Worm (Caenorhabditis elegans): ENCODE measurements around the gene gst-26.
"Not testable (repeated sequence)": the region's sequence is repeated elsewhere in the genome, so short reads cannot be mapped to it uniquely, and the experiment has no call there.

The gst-26 gene

ce11 chrII:15173174-15173573 is 8.8 kb upstream of the gst-26 start:
- TF ChIP-seq cebp-1 (GFP tag; IDR thresholded peaks at IDR 0.05) (peak; percentile 90), cebp-1 (tag; optimal IDR thresholded peaks at IDR 0.05) (peak; percentile 97), tbx-9 (tag; optimal IDR thresholded peaks at IDR 0.05; ENCODE audit: borderline replicate concordance) (no peak), hmg-1.2 (GFP tag; IDR thresholded peaks at IDR 0.05) (peak; percentile 47; the same call in 1 of the 2 replicates), tbp1 (GFP tag; optimal IDR thresholded peaks at IDR 0.05) (peak; percentile 2), C17E4.6 (GFP tag; IDR thresholded peaks at IDR 0.05) (no peak)

ce11 chrII:15171816-15172215 is 7.5 kb upstream of the gst-26 start, which contains the start of gene gst-39:
Gene gst-39, minus strand, starts transcription at chrII:15171916.
- TF ChIP-seq xnd-1 (tag; optimal IDR thresholded peaks at IDR 0.05); B0336.3 (GFP tag; IDR thresholded peaks at IDR 0.05); efl-1 (GFP tag; optimal IDR thresholded peaks at IDR 0.05): not testable (repeated sequence)

- TF ChIP-seq akir-1 (GFP tag; optimal IDR thresholded peaks at IDR 0.05) (no peak), nhr-179 (tag; optimal IDR thresholded peaks at IDR 0.05) (no peak), mel-28 (tag; optimal IDR thresholded peaks at IDR 0.05; ENCODE audit: borderline replicate concordance) (no peak), efl-1 (GFP tag; optimal IDR thresholded peaks at IDR 0.05) (no peak), F10E7.11 (tag; optimal IDR thresholded peaks at IDR 0.05) (no peak), ccch-3 (GFP tag; optimal IDR thresholded peaks at IDR 0.05) (no peak), nhr-80 (tag; optimal IDR thresholded peaks at IDR 0.05) (peak; percentile 25)
Measured at ce11 chrII:15169811-15170282, 5.5 kb upstream of the gst-26 start, which contains the start of gene gst-29. Gene gst-29, minus strand, starts transcription at chrII:15169861.

- peak; percentile 17 for TF ChIP-seq nhr-80 (tag; optimal IDR thresholded peaks at IDR 0.05)
- no peak for TF ChIP-seq Y56A3A.18 (GFP tag; IDR thresholded peaks at IDR 0.05)
Measured at ce11 chrII:15167340-15167739, 3.0 kb upstream of the gst-26 start, which contains the start of gene gst-28. Gene gst-28, minus strand, starts transcription at chrII:15167577.

ce11 chrII:15165681-15166235 is 1.4 kb upstream of the gst-26 start, which contains the start of gene gst-27:
Gene gst-27, minus strand, starts transcription at chrII:15165731.
- peak; percentile 76 for TF ChIP-seq ztf-18 (tag; optimal IDR thresholded peaks at IDR 0.05)
- TF ChIP-seq ztf-22 (GFP tag; optimal IDR thresholded peaks at IDR 0.05), result peak; percentile 85
- TF ChIP-seq egrh-3 (GFP tag; IDR thresholded peaks at IDR 0.05), result peak; percentile 73
- TF ChIP-seq madf-6 (GFP tag; IDR thresholded peaks at IDR 0.05), result peak; percentile 74
- peak; percentile 73 for TF ChIP-seq sptf-2 (GFP tag; optimal IDR thresholded peaks at IDR 0.05)
- peak; percentile 41 for TF ChIP-seq dpl-1 (GFP tag; optimal IDR thresholded peaks at IDR 0.05)
- TF ChIP-seq lsy-27 (tag; optimal IDR thresholded peaks at IDR 0.05; ENCODE audit: borderline replicate concordance, insufficient read depth), result peak; percentile 41
- peak; percentile 57 for TF ChIP-seq lsl-1 (GFP tag; optimal IDR thresholded peaks at IDR 0.05)
- peak; percentile 86 for TF ChIP-seq cebp-2 (GFP tag; IDR thresholded peaks at IDR 0.05)
- TF ChIP-seq die-1 (tag; optimal IDR thresholded peaks at IDR 0.05), result peak; percentile 95
- TF ChIP-seq atf-7 (tag; optimal IDR thresholded peaks at IDR 0.05), result peak; percentile 78
- peak; percentile 91 for TF ChIP-seq F52B5.7 (tag; optimal IDR thresholded peaks at IDR 0.05)
- TF ChIP-seq aptf-3 (GFP tag; IDR thresholded peaks at IDR 0.05), result 0 out of 2 replicates have a peak, but pooled peaks have one; percentile 47
- no peak; the same call in 1 of the 2 replicates for TF ChIP-seq sea-2 (GFP tag; IDR thresholded peaks at IDR 0.05)
- peak; percentile 89 for TF ChIP-seq mes-4 (tag; optimal IDR thresholded peaks at IDR 0.05)
- no peak for TF ChIP-seq ama-1 (optimal IDR thresholded peaks at IDR 0.05)
- TF ChIP-seq ama-1 (GFP tag; optimal IDR thresholded peaks at IDR 0.05), result peak; percentile 88 to 91
- 0 out of 2 replicates have a peak, but pooled peaks have one; percentile 63 for TF ChIP-seq bed-2 (GFP tag; IDR thresholded peaks at IDR 0.05)
- TF ChIP-seq hlh-26 (GFP tag; conservative IDR thresholded peaks at IDR 0.05), result no peak
- TF ChIP-seq ztf-25 (GFP tag; IDR thresholded peaks at IDR 0.05), result peak; percentile 91
- TF ChIP-seq rec-8 (tag; optimal IDR thresholded peaks at IDR 0.05), result peak; percentile 70 to 83
- TF ChIP-seq rpc-1 (optimal IDR thresholded peaks at IDR 0.05), result peak; percentile 93
- TF ChIP-seq rpc-1 (tag; optimal IDR thresholded peaks at IDR 0.05), result peak; percentile 96
- TF ChIP-seq zfh-2 (GFP tag; conservative IDR thresholded peaks at IDR 0.05), result peak; percentile 86
- TF ChIP-seq lin-54 (GFP tag; optimal IDR thresholded peaks at IDR 0.05), result peak; percentile 82
- peak; percentile 54; the same call in 1 of the 2 replicates for TF ChIP-seq ztf-6 (GFP tag; IDR thresholded peaks at IDR 0.05)
